Fruit fly (Drosophila melanogaster) whole organism, embryonic: ENCODE results near the gene CG14851.

Experiments used
- Ada2b ChIP-seq: fragments of 200-800 bp; sonication (Bioruptor generic); IDR thresholded peaks from 2 replicates; pipeline ENCODE4 v1.3.6; 2022; ENCODE audit warnings: missing biosample characterization, missing genetic modification characterization
- Adf1 ChIP-seq: fragments of 200-800 bp; sonication (Bioruptor generic); IDR thresholded peaks from 2 replicates; pipeline ENCODE4 v1.3.6; 2022; ENCODE audit warnings: missing biosample characterization, missing genetic modification characterization
- CG10321 ChIP-seq: fragments of 200-800 bp; sonication (Bioruptor generic); IDR thresholded peaks from 2 replicates; pipeline ENCODE4 v1.3.6; 2022; ENCODE audit warnings: missing biosample characterization, missing genetic modification characterization
- CG10979 ChIP-seq: fragments of 200-800 bp; sonication (Bioruptor generic); optimal IDR thresholded peaks from 2 replicates; lab custom pipeline; 2018; ENCODE audit warnings: missing biosample characterization, mild to moderate bottlenecking, missing genetic modification characterization, moderate library complexity
- CG11093 ChIP-seq: fragments of 200-800 bp; sonication (Bioruptor generic); IDR thresholded peaks from 3 replicates; pipeline ENCODE4 v1.3.6; 2022; ENCODE audit warnings: missing biosample characterization, missing genetic modification characterization
- CG15269 ChIP-seq: fragments of 200-800 bp; sonication (Bioruptor generic); optimal IDR thresholded peaks from 2 replicates; lab custom pipeline; 2018; ENCODE audit warnings: missing biosample characterization, mild to moderate bottlenecking, missing genetic modification characterization, moderate library complexity
- CG17802 ChIP-seq: fragments of 200-800 bp; sonication (Bioruptor generic); optimal IDR thresholded peaks from 2 replicates; lab custom pipeline; 2018; ENCODE audit warnings: missing biosample characterization, mild to moderate bottlenecking, missing genetic modification characterization, moderate library complexity
- CG17829 ChIP-seq: fragments of 200-800 bp; optimal IDR thresholded peaks from 2 replicates; lab custom pipeline; 2019; ENCODE audit warnings: missing biosample characterization, mild to moderate bottlenecking, missing genetic modification characterization, moderate library complexity
- CG18619 ChIP-seq: fragments of 200-800 bp; sonication (Bioruptor generic); optimal IDR thresholded peaks from 3 replicates; lab custom pipeline; 2017; ENCODE audit warnings: missing biosample characterization, mild to moderate bottlenecking, missing genetic modification characterization
- CG4854 ChIP-seq: fragments of 200-800 bp; sonication (Bioruptor generic); optimal IDR thresholded peaks from 2 replicates; lab custom pipeline; 2016; ENCODE audit warnings: missing biosample characterization, missing genetic modification characterization, inconsistent platforms
- CG6254 ChIP-seq: fragments of 200-800 bp; sonication (Bioruptor generic); optimal IDR thresholded peaks from 3 replicates; lab custom pipeline; 2017; ENCODE audit warnings: mild to moderate bottlenecking, missing biosample characterization, missing genetic modification reagents, missing genetic modification characterization
- CG6854 ChIP-seq: fragments of 200-800 bp; sonication (Bioruptor generic); optimal IDR thresholded peaks from 3 replicates; lab custom pipeline; 2017; ENCODE audit warnings: missing biosample characterization, mild to moderate bottlenecking, missing genetic modification characterization
- CG7839 ChIP-seq: fragments of 200-800 bp; sonication (Bioruptor generic); optimal IDR thresholded peaks from 3 replicates; lab custom pipeline; 2018; ENCODE audit warnings: missing biosample characterization, mild to moderate bottlenecking, missing genetic modification characterization, moderate library complexity
- CG8924 ChIP-seq: fragments of 200-800 bp; optimal IDR thresholded peaks from 3 replicates; lab custom pipeline; 2019; ENCODE audit warnings: missing biosample characterization, mild to moderate bottlenecking, missing genetic modification characterization, moderate library complexity
- CTCF ChIP-seq: fragments of 200-800 bp; sonication (Bioruptor generic); optimal IDR thresholded peaks from 2 replicates; lab custom pipeline; 2017; ENCODE audit warnings: missing biosample characterization, mild to moderate bottlenecking, missing genetic modification characterization, moderate library complexity
- CoRest ChIP-seq: fragments of 200-800 bp; sonication (Bioruptor generic); optimal IDR thresholded peaks from 3 replicates; lab custom pipeline; 2018; ENCODE audit warnings: missing biosample characterization, mild to moderate bottlenecking, missing genetic modification characterization, moderate library complexity
- D ChIP-seq, 2 experiments: fragments of 200-800 bp in 1 of 2; fragments of >200 bp in 1 of 2; sonication (Bioruptor generic) in 1 of 2; optimal IDR thresholded peaks; 2 replicates in 1 of 2; 3 replicates in 1 of 2; lab custom pipeline; 2017; ENCODE audit warnings: mild to moderate bottlenecking in 1 of 2, missing biosample characterization in 1 of 2, missing genetic modification characterization in 1 of 2, missing genetic modification reagents in 1 of 2
- Dip3 ChIP-seq: fragments of 200-800 bp; sonication (Bioruptor generic); optimal IDR thresholded peaks from 3 replicates; lab custom pipeline; 2016; ENCODE audit warnings: missing biosample characterization, missing genetic modification characterization
- Oli ChIP-seq: fragments of 200-800 bp; sonication (Bioruptor generic); optimal IDR thresholded peaks from 2 replicates; lab custom pipeline; 2018; ENCODE audit warnings: missing biosample characterization, mild to moderate bottlenecking, missing genetic modification characterization, moderate library complexity
- Stat92E ChIP-seq, 3 experiments: fragments of >200 bp in 2 of 3; fragments of 200-800 bp in 1 of 3; sonication (Bioruptor generic) in 1 of 3; optimal IDR thresholded peaks; 2 replicates each; lab custom pipeline; 2017 to 2019; ENCODE audit warnings: missing biosample characterization in 3 of 3, missing genetic modification characterization in 3 of 3, mild to moderate bottlenecking in 1 of 3, moderate library complexity in 1 of 3
- TFAM ChIP-seq: fragments of 200-800 bp; sonication (Bioruptor generic); optimal IDR thresholded peaks from 2 replicates; lab custom pipeline; 2017; ENCODE audit warnings: missing biosample characterization, missing genetic modification characterization, inconsistent platforms
- ara ChIP-seq: fragments of 200-800 bp; sonication (Bioruptor generic); IDR thresholded peaks from 2 replicates; pipeline ENCODE4 v1.3.6; 2022; ENCODE audit warnings: missing biosample characterization, missing genetic modification characterization
- br ChIP-seq: fragments of >200 bp; optimal IDR thresholded peaks from 2 replicates; lab custom pipeline; 2017
- caup ChIP-seq: fragments of 200-800 bp; sonication (Bioruptor generic); optimal IDR thresholded peaks from 3 replicates; lab custom pipeline; 2017; ENCODE audit warnings: missing biosample characterization, mild to moderate bottlenecking, missing genetic modification characterization, moderate library complexity; ENCODE audit not compliant: severe bottlenecking
- ci ChIP-seq: fragments of 200-800 bp; sonication (Bioruptor generic); IDR thresholded peaks from 3 replicates; pipeline ENCODE4 v1.3.6; 2022; ENCODE audit warnings: missing biosample characterization, missing genetic modification characterization
- crol ChIP-seq: fragments of 200-800 bp; sonication (Bioruptor generic); IDR thresholded peaks from 2 replicates; pipeline ENCODE4 v1.3.6; 2022; ENCODE audit warnings: missing biosample characterization, missing genetic modification characterization
- danr ChIP-seq: fragments of 200-800 bp; sonication (Bioruptor generic); IDR thresholded peaks from 2 replicates; pipeline ENCODE4 v1.3.6; 2022; ENCODE audit warnings: missing biosample characterization, missing genetic modification characterization
- emc ChIP-seq: fragments of 200-800 bp; sonication (Bioruptor generic); optimal IDR thresholded peaks from 2 replicates; lab custom pipeline; 2016; ENCODE audit warnings: missing biosample characterization, missing genetic modification characterization
- fd3F ChIP-seq: fragments of 200-800 bp; sonication (Bioruptor generic); optimal IDR thresholded peaks from 2 replicates; lab custom pipeline; 2018; ENCODE audit warnings: missing biosample characterization, mild to moderate bottlenecking, missing genetic modification characterization, moderate library complexity
- grau ChIP-seq: fragments of 200-800 bp; optimal IDR thresholded peaks from 3 replicates; lab custom pipeline; 2019; ENCODE audit warnings: missing biosample characterization, mild to moderate bottlenecking, missing genetic modification characterization, moderate library complexity
- hbn ChIP-seq: fragments of 200-800 bp; sonication (Bioruptor generic); IDR thresholded peaks from 2 replicates; pipeline ENCODE4 v1.3.6; 2022; ENCODE audit warnings: missing biosample characterization, missing genetic modification characterization; ENCODE audit not compliant: partially characterized antibody
- ind ChIP-seq: fragments of 200-800 bp; sonication (Bioruptor generic); optimal IDR thresholded peaks from 3 replicates; lab custom pipeline; 2016; ENCODE audit warnings: missing biosample characterization, missing genetic modification characterization
- inv ChIP-seq: fragments of 200-800 bp; sonication (Bioruptor generic); IDR thresholded peaks from 2 replicates; pipeline ENCODE4 v1.3.6; 2022; ENCODE audit warnings: missing biosample characterization, missing genetic modification characterization; ENCODE audit not compliant: partially characterized antibody
- jigr1 ChIP-seq: fragments of 200-800 bp; sonication (Bioruptor generic); IDR thresholded peaks from 3 replicates; pipeline ENCODE4 v1.3.6; 2022; ENCODE audit warnings: missing biosample characterization, missing genetic modification characterization
- lbe ChIP-seq: fragments of 200-800 bp; sonication (Bioruptor generic); optimal IDR thresholded peaks from 2 replicates; lab custom pipeline; 2016; ENCODE audit warnings: missing biosample characterization, mild to moderate bottlenecking, missing genetic modification characterization
- luna ChIP-seq: fragments of 200-800 bp; sonication (Bioruptor generic); optimal IDR thresholded peaks from 2 replicates; lab custom pipeline; 2016; ENCODE audit warnings: missing biosample characterization, missing genetic modification characterization
- maf-S ChIP-seq: fragments of 200-800 bp; sonication (Bioruptor generic); optimal IDR thresholded peaks from 2 replicates; lab custom pipeline; 2016; ENCODE audit warnings: missing biosample characterization, missing genetic modification characterization
- nom ChIP-seq: fragments of 200-800 bp; sonication (Bioruptor generic); optimal IDR thresholded peaks from 2 replicates; lab custom pipeline; 2017; ENCODE audit warnings: missing biosample characterization, missing genetic modification characterization, mild to moderate bottlenecking, moderate library complexity, missing genetic modification reagents
- oc ChIP-seq: fragments of 200-800 bp; sonication (Bioruptor generic); optimal IDR thresholded peaks from 2 replicates; lab custom pipeline; 2018; ENCODE audit warnings: missing biosample characterization, mild to moderate bottlenecking, missing genetic modification characterization, moderate library complexity
- pzg ChIP-seq: fragments of 200-800 bp; sonication (Bioruptor generic); optimal IDR thresholded peaks from 3 replicates; lab custom pipeline; 2018; ENCODE audit warnings: missing biosample characterization, mild to moderate bottlenecking, missing genetic modification characterization, moderate library complexity
- repo ChIP-seq: fragments of 200-800 bp; sonication (Bioruptor generic); optimal IDR thresholded peaks from 2 replicates; lab custom pipeline; 2016; ENCODE audit warnings: missing biosample characterization, missing genetic modification characterization
- rib ChIP-seq: fragments of 200-800 bp; sonication (Bioruptor generic); IDR thresholded peaks from 2 replicates; pipeline ENCODE4 v1.3.6; 2022; ENCODE audit warnings: missing biosample characterization, missing genetic modification characterization
- sna ChIP-seq: fragments of 200-800 bp; sonication (Bioruptor generic); IDR thresholded peaks from 2 replicates; pipeline ENCODE4 v1.3.6; 2022; ENCODE audit warnings: missing biosample characterization, missing genetic modification characterization; ENCODE audit not compliant: partially characterized antibody
- ssp ChIP-seq: fragments of 200-800 bp; sonication (Bioruptor generic); IDR thresholded peaks from 2 replicates; pipeline ENCODE4 v1.3.6; 2022; ENCODE audit warnings: missing biosample characterization, missing genetic modification characterization
- tin ChIP-seq: fragments of 200-800 bp; sonication (Bioruptor generic); optimal IDR thresholded peaks from 3 replicates; lab custom pipeline; 2016; ENCODE audit warnings: missing biosample characterization, missing genetic modification characterization
- trem ChIP-seq: fragments of 200-800 bp; optimal IDR thresholded peaks from 3 replicates; lab custom pipeline; 2019; ENCODE audit warnings: missing biosample characterization, mild to moderate bottlenecking, missing genetic modification characterization, moderate library complexity
- trh ChIP-seq: fragments of 200-800 bp; sonication (Bioruptor generic); optimal IDR thresholded peaks from 2 replicates; lab custom pipeline; 2016; ENCODE audit warnings: missing biosample characterization, missing genetic modification characterization
- tup ChIP-seq: fragments of 200-800 bp; sonication (Bioruptor generic); optimal IDR thresholded peaks from 2 replicates; lab custom pipeline; 2016; ENCODE audit warnings: missing biosample characterization, mild to moderate bottlenecking, missing genetic modification characterization, moderate library complexity
- zen2 ChIP-seq: fragments of 200-800 bp; sonication (Bioruptor generic); IDR thresholded peaks from 3 replicates; pipeline ENCODE4 v1.3.6; 2022; ENCODE audit warnings: missing biosample characterization, missing genetic modification characterization; ENCODE audit not compliant: partially characterized antibody

Gene CG14851

dm6 chr3R:14590753-14591535 lies 28.8 kb downstream of the CG14851 start (continued):
- TF ChIP-seq tup (GFP tag; lab: Kevin White, UChicago) = no peak
- TF ChIP-seq TFAM = peak; percentile 59
- TF ChIP-seq Oli (tag; lab: Kevin White, UChicago) = peak; percentile 90
- peak; percentile 85 for TF ChIP-seq ara (GFP tag; lab: Robert Waterston, UW)
- TF ChIP-seq D (optimal IDR thresholded peaks at IDR 0.05; lab: Kevin White, UChicago) = no peak
- peak; percentile 96 for TF ChIP-seq D (GFP tag; optimal IDR thresholded peaks at IDR 0.05; lab: Kevin White, UChicago)
- TF ChIP-seq crol (GFP tag; lab: Robert Waterston, UW) = no peak
- TF ChIP-seq CG17829 = peak; percentile 98
- TF ChIP-seq ssp (GFP tag; lab: Robert Waterston, UW) = peak; percentile 73
- TF ChIP-seq emc (GFP tag; lab: Kevin White, UChicago) = no peak
- TF ChIP-seq CTCF (GFP tag; lab: Kevin White, UChicago) = peak; percentile 21
- TF ChIP-seq oc (tag; lab: Kevin White, UChicago) = peak; percentile 74
- peak; percentile 64 for TF ChIP-seq trh (GFP tag; lab: Kevin White, UChicago)
- TF ChIP-seq luna (GFP tag; lab: Kevin White, UChicago) = no peak
- peak; percentile 74 for TF ChIP-seq CG15269
- TF ChIP-seq CoRest (tag; lab: Kevin White, UChicago) = peak; percentile 94
- TF ChIP-seq nom (GFP tag; lab: Kevin White, UChicago) = peak; percentile 29
- no peak for TF ChIP-seq pzg
- no peak for TF ChIP-seq inv (GFP tag; lab: Robert Waterston, UW)
- peak; percentile 60; the same call in 1 of the 2 replicates for TF ChIP-seq danr (GFP tag; lab: Robert Waterston, UW)
- peak; percentile 94 for TF ChIP-seq trem (tag; lab: Kevin White, UChicago)
- no peak for TF ChIP-seq repo (GFP tag; lab: Kevin White, UChicago)
- TF ChIP-seq CG4854 = no peak
- peak; percentile 59 for TF ChIP-seq ind
- peak; percentile 87 for TF ChIP-seq grau
- peak; percentile 55; the same call in 1 of the 3 replicates for TF ChIP-seq jigr1
- peak; percentile 93 for TF ChIP-seq CG6254 (GFP tag; lab: Kevin White, UChicago)
- TF ChIP-seq Stat92E (GFP tag; optimal IDR thresholded peaks at IDR 0.05; lab: Kevin White, UChicago) = peak in 1 of 3 experiments; percentile 92
- TF ChIP-seq rib (GFP tag; lab: Robert Waterston, UW) = no peak
- TF ChIP-seq zen2 (GFP tag; lab: Robert Waterston, UW) = no peak
- TF ChIP-seq maf-S (GFP tag; lab: Kevin White, UChicago) = no peak
- peak; percentile 77 for TF ChIP-seq CG18619 (GFP tag; lab: Kevin White, UChicago)
- TF ChIP-seq CG7839 = peak; percentile 88
- TF ChIP-seq sna (GFP tag; lab: Robert Waterston, UW) = no peak
- TF ChIP-seq CG8924 (tag; lab: Kevin White, UChicago) = peak; percentile 95
- peak; percentile 84 for TF ChIP-seq tin (GFP tag; lab: Kevin White, UChicago)
- no peak for TF ChIP-seq hbn
- no peak for TF ChIP-seq lbe (GFP tag; lab: Kevin White, UChicago)
- TF ChIP-seq CG11093 (GFP tag; lab: Robert Waterston, UW) = peak; percentile 67; the same call in 2 of the 3 replicates
- peak; percentile 65 for TF ChIP-seq Ada2b
- no peak for TF ChIP-seq br
- TF ChIP-seq Adf1 (GFP tag; lab: Robert Waterston, UW) = no peak
- no peak for TF ChIP-seq CG6854 (GFP tag; lab: Kevin White, UChicago)
- peak; percentile 8 for TF ChIP-seq fd3F
- TF ChIP-seq caup (GFP tag; lab: Kevin White, UChicago) = peak; percentile 26
- TF ChIP-seq CG17802 (tag; lab: Kevin White, UChicago) = peak; percentile 39
- no peak for TF ChIP-seq CG10321 (GFP tag; lab: Robert Waterston, UW)
- TF ChIP-seq Dip3 (GFP tag; lab: Kevin White, UChicago) = no peak
- peak; percentile 98 for TF ChIP-seq CG10979 (tag; lab: Kevin White, UChicago)
- peak; percentile 62; the same call in 1 of the 3 replicates for TF ChIP-seq ci (GFP tag; lab: Robert Waterston, UW)
